Fruit fly (Drosophila melanogaster) whole organism, embryonic: Measurements from ENCODE around the gene bib.
A peak's percentile ranks its signal among the peaks of the same experiment; 100 is the strongest.

Source experiments
- ATbp ChIP-seq: fragments of 200-800 bp; sonication (Bioruptor generic); optimal IDR thresholded peaks from 2 replicates; lab custom pipeline; 2017; ENCODE audit warnings: missing biosample characterization, mild to moderate bottlenecking, missing genetic modification characterization, missing genetic modification reagents
- CG10321 ChIP-seq: fragments of 200-800 bp; sonication (Bioruptor generic); IDR thresholded peaks from 2 replicates; pipeline ENCODE4 v1.3.6; 2022; ENCODE audit warnings: missing biosample characterization, missing genetic modification characterization
- CG12071 ChIP-seq: fragments of 200-800 bp; sonication (Bioruptor generic); optimal IDR thresholded peaks from 3 replicates; lab custom pipeline; 2018; ENCODE audit warnings: missing biosample characterization, mild to moderate bottlenecking, missing genetic modification characterization
- CG12391 ChIP-seq: fragments of 200-800 bp; sonication (Bioruptor generic); optimal IDR thresholded peaks from 3 replicates; lab custom pipeline; 2018; ENCODE audit warnings: missing biosample characterization, mild to moderate bottlenecking, missing genetic modification characterization, moderate library complexity
- CG12744 ChIP-seq: fragments of 200-800 bp; sonication (Bioruptor generic); optimal IDR thresholded peaks from 2 replicates; lab custom pipeline; 2016; ENCODE audit warnings: missing biosample characterization, missing genetic modification characterization
- CG13296 ChIP-seq: fragments of 200-800 bp; sonication (Bioruptor generic); optimal IDR thresholded peaks from 3 replicates; lab custom pipeline; 2018; ENCODE audit warnings: missing biosample characterization, mild to moderate bottlenecking, missing genetic modification characterization
- CG14710 ChIP-seq: fragments of 200-800 bp; sonication (Bioruptor generic); optimal IDR thresholded peaks from 3 replicates; lab custom pipeline; 2019; ENCODE audit warnings: missing biosample characterization, mild to moderate bottlenecking, missing genetic modification characterization, moderate library complexity
- CG15696 ChIP-seq: fragments of 200-800 bp; sonication (Bioruptor generic); optimal IDR thresholded peaks from 2 replicates; lab custom pipeline; 2019; ENCODE audit warnings: missing biosample characterization, mild to moderate bottlenecking, missing genetic modification characterization, moderate library complexity
- CG17912 ChIP-seq: fragments of 200-800 bp; sonication (Bioruptor generic); optimal IDR thresholded peaks from 2 replicates; lab custom pipeline; 2018; ENCODE audit warnings: missing biosample characterization, mild to moderate bottlenecking, missing genetic modification characterization
- CG18011 ChIP-seq: fragments of 200-800 bp; sonication (Bioruptor generic); optimal IDR thresholded peaks from 2 replicates; lab custom pipeline; 2017; ENCODE audit warnings: missing biosample characterization, missing genetic modification characterization, mild to moderate bottlenecking, moderate library complexity, missing genotype
- CG3163 ChIP-seq: fragments of 200-800 bp; sonication (Bioruptor generic); optimal IDR thresholded peaks from 3 replicates; lab custom pipeline; 2016; ENCODE audit warnings: missing biosample characterization, missing genetic modification characterization
- CG34376 ChIP-seq: fragments of 200-800 bp; sonication (Bioruptor generic); optimal IDR thresholded peaks from 2 replicates; lab custom pipeline; 2018; ENCODE audit warnings: missing biosample characterization, mild to moderate bottlenecking, missing genetic modification characterization
- CG3838 ChIP-seq: fragments of 200-800 bp; sonication (Bioruptor generic); optimal IDR thresholded peaks from 3 replicates; lab custom pipeline; 2016; ENCODE audit warnings: missing biosample characterization, missing genetic modification characterization
- CG4328 ChIP-seq: fragments of 200-800 bp; sonication (Bioruptor generic); optimal IDR thresholded peaks from 3 replicates; lab custom pipeline; 2017; ENCODE audit warnings: missing biosample characterization, missing genetic modification reagents, missing genetic modification characterization
- CG4730 ChIP-seq: fragments of 200-800 bp; sonication (Bioruptor generic); IDR thresholded peaks from 2 replicates; pipeline ENCODE4 v1.3.6; 2022; ENCODE audit warnings: missing biosample characterization, missing genetic modification characterization
- CG5180 ChIP-seq: fragments of 200-800 bp; sonication (Bioruptor generic); optimal IDR thresholded peaks from 3 replicates; lab custom pipeline; 2017; ENCODE audit warnings: missing biosample characterization, missing genetic modification characterization, mild to moderate bottlenecking, moderate library complexity, missing genetic modification reagents
- CG6765 ChIP-seq: fragments of 200-800 bp; sonication (Bioruptor generic); optimal IDR thresholded peaks from 3 replicates; lab custom pipeline; 2017; ENCODE audit warnings: missing biosample characterization, mild to moderate bottlenecking, missing genetic modification characterization
- CG7928 ChIP-seq: fragments of 200-800 bp; sonication (Bioruptor generic); optimal IDR thresholded peaks from 2 replicates; lab custom pipeline; 2017; ENCODE audit warnings: missing biosample characterization, mild to moderate bottlenecking, missing genetic modification characterization
- CG8089 ChIP-seq: fragments of 200-800 bp; sonication (Bioruptor generic); optimal IDR thresholded peaks from 3 replicates; lab custom pipeline; 2016; ENCODE audit warnings: missing biosample characterization, missing genetic modification characterization
- CG8388 ChIP-seq: fragments of 200-800 bp; sonication (Bioruptor generic); optimal IDR thresholded peaks from 2 replicates; lab custom pipeline; 2019; ENCODE audit warnings: missing biosample characterization, mild to moderate bottlenecking, missing genetic modification characterization, moderate library complexity
- CG9215 ChIP-seq: fragments of 200-800 bp; sonication (Bioruptor generic); IDR thresholded peaks from 2 replicates; pipeline ENCODE4 v1.3.6; 2022; ENCODE audit warnings: missing biosample characterization, missing genetic modification characterization
- Chrac-16 ChIP-seq: fragments of 200-800 bp; sonication (Bioruptor generic); optimal IDR thresholded peaks from 3 replicates; lab custom pipeline; 2016; ENCODE audit warnings: missing biosample characterization, missing genetic modification characterization
- Doc2 ChIP-seq: fragments of 200-800 bp; sonication (Bioruptor generic); IDR thresholded peaks from 2 replicates; pipeline ENCODE4 v1.3.6; 2022; ENCODE audit warnings: missing biosample characterization, missing genetic modification characterization
- ERR ChIP-seq: fragments of 200-800 bp; sonication (Bioruptor generic); optimal IDR thresholded peaks from 2 replicates; lab custom pipeline; 2016; ENCODE audit warnings: missing biosample characterization, missing genetic modification characterization
- H15 ChIP-seq: fragments of 200-800 bp; sonication (Bioruptor generic); IDR thresholded peaks from 3 replicates; pipeline ENCODE4 v1.3.6; 2022; ENCODE audit warnings: missing biosample characterization, missing genetic modification characterization
- Hr3 ChIP-seq: fragments of 200-800 bp; sonication (Bioruptor generic); optimal IDR thresholded peaks from 3 replicates; lab custom pipeline; 2016; ENCODE audit warnings: missing biosample characterization, missing genetic modification characterization
- Hr51 ChIP-seq, 2 experiments: fragments of 200-800 bp; sonication (Bioruptor generic); optimal IDR thresholded peaks; 2 replicates in 1 of 2; 3 replicates in 1 of 2; lab custom pipeline; 2016 to 2018; ENCODE audit warnings: missing biosample characterization in 2 of 2, missing genetic modification characterization in 2 of 2, mild to moderate bottlenecking in 1 of 2, moderate library complexity in 1 of 2
- Lhr ChIP-seq: fragments of 200-800 bp; sonication (Bioruptor generic); optimal IDR thresholded peaks from 3 replicates; lab custom pipeline; 2017; ENCODE audit warnings: mild to moderate bottlenecking, missing biosample characterization, missing genetic modification reagents, missing genetic modification characterization
- Lim3 ChIP-seq: fragments of 200-800 bp; sonication (Bioruptor generic); IDR thresholded peaks from 2 replicates; pipeline ENCODE4 v1.3.6; 2022; ENCODE audit warnings: missing biosample characterization, missing genetic modification characterization
- Meics ChIP-seq: fragments of 200-800 bp; sonication (Bioruptor generic); optimal IDR thresholded peaks from 2 replicates; lab custom pipeline; 2017; ENCODE audit warnings: missing biosample characterization, mild to moderate bottlenecking, missing genetic modification characterization
- Ptx1 ChIP-seq: fragments of 200-800 bp; sonication (Bioruptor generic); IDR thresholded peaks from 2 replicates; pipeline ENCODE4 v1.3.6; 2022; ENCODE audit warnings: missing biosample characterization, missing genetic modification characterization
- bowl ChIP-seq: fragments of 200-800 bp; sonication (Bioruptor generic); IDR thresholded peaks from 2 replicates; pipeline ENCODE4 v1.3.6; 2022; ENCODE audit warnings: missing biosample characterization, missing genetic modification characterization
- btn ChIP-seq: fragments of 200-800 bp; sonication (Bioruptor generic); optimal IDR thresholded peaks from 2 replicates; lab custom pipeline; 2016; ENCODE audit warnings: missing biosample characterization, missing genetic modification characterization
- crc ChIP-seq: fragments of 200-800 bp; sonication (Bioruptor generic); optimal IDR thresholded peaks from 2 replicates; lab custom pipeline; 2016; ENCODE audit warnings: missing biosample characterization, missing genetic modification characterization
- crol ChIP-seq: fragments of 200-800 bp; sonication (Bioruptor generic); IDR thresholded peaks from 2 replicates; pipeline ENCODE4 v1.3.6; 2022; ENCODE audit warnings: missing biosample characterization, missing genetic modification characterization
- gsb ChIP-seq: fragments of 200-800 bp; sonication (Bioruptor generic); IDR thresholded peaks from 2 replicates; pipeline ENCODE4 v1.3.6; 2022; ENCODE audit warnings: missing biosample characterization, missing genetic modification characterization
- maf-S ChIP-seq: fragments of 200-800 bp; sonication (Bioruptor generic); optimal IDR thresholded peaks from 2 replicates; lab custom pipeline; 2016; ENCODE audit warnings: missing biosample characterization, missing genetic modification characterization
- pum ChIP-seq: fragments of 200-800 bp; sonication (Bioruptor generic); optimal IDR thresholded peaks from 2 replicates; lab custom pipeline; 2016; ENCODE audit warnings: missing biosample characterization, missing genetic modification characterization
- pzg ChIP-seq: fragments of 200-800 bp; sonication (Bioruptor generic); optimal IDR thresholded peaks from 3 replicates; lab custom pipeline; 2018; ENCODE audit warnings: missing biosample characterization, mild to moderate bottlenecking, missing genetic modification characterization, moderate library complexity
- salm ChIP-seq: fragments of 200-800 bp; sonication (Bioruptor generic); optimal IDR thresholded peaks from 2 replicates; lab custom pipeline; 2018; ENCODE audit warnings: missing biosample characterization, mild to moderate bottlenecking, missing genetic modification characterization
- sc ChIP-seq, 3 experiments: fragments of >200 bp in 2 of 3; fragments of 200-800 bp in 1 of 3; sonication (Bioruptor generic) in 1 of 3; optimal IDR thresholded peaks; 2 replicates in 2 of 3; 3 replicates in 1 of 3; lab custom pipeline; 2017; ENCODE audit warnings: mild to moderate bottlenecking in 1 of 3, missing biosample characterization in 1 of 3, missing genetic modification characterization in 1 of 3, missing genetic modification reagents in 1 of 3
- sd ChIP-seq: fragments of 200-800 bp; sonication (Bioruptor generic); optimal IDR thresholded peaks from 3 replicates; lab custom pipeline; 2018; ENCODE audit warnings: missing biosample characterization, mild to moderate bottlenecking, missing genetic modification characterization, moderate library complexity
- slou ChIP-seq: fragments of 200-800 bp; sonication (Bioruptor generic); optimal IDR thresholded peaks from 3 replicates; lab custom pipeline; 2016; ENCODE audit warnings: missing biosample characterization, missing genetic modification characterization
- sqz ChIP-seq: fragments of 200-800 bp; sonication (Bioruptor generic); optimal IDR thresholded peaks from 3 replicates; lab custom pipeline; 2018; ENCODE audit warnings: missing biosample characterization, mild to moderate bottlenecking, missing genetic modification characterization
- trem ChIP-seq: fragments of 200-800 bp; optimal IDR thresholded peaks from 3 replicates; lab custom pipeline; 2019; ENCODE audit warnings: missing biosample characterization, mild to moderate bottlenecking, missing genetic modification characterization, moderate library complexity
- unc-4 ChIP-seq: fragments of 200-800 bp; sonication (Bioruptor generic); IDR thresholded peaks from 2 replicates; pipeline ENCODE4 v1.3.6; 2022; ENCODE audit warnings: missing biosample characterization, missing genetic modification characterization; ENCODE audit not compliant: partially characterized antibody
- vfl ChIP-seq: fragments of 200-800 bp; sonication (Bioruptor generic); optimal IDR thresholded peaks from 2 replicates; lab custom pipeline; 2016; ENCODE audit warnings: missing biosample characterization, missing genetic modification characterization
- zfh2 ChIP-seq: fragments of 200-800 bp; sonication (Bioruptor generic); optimal IDR thresholded peaks from 2 replicates; lab custom pipeline; 2016; ENCODE audit warnings: missing biosample characterization, missing genetic modification characterization

bib gene

DNA sequence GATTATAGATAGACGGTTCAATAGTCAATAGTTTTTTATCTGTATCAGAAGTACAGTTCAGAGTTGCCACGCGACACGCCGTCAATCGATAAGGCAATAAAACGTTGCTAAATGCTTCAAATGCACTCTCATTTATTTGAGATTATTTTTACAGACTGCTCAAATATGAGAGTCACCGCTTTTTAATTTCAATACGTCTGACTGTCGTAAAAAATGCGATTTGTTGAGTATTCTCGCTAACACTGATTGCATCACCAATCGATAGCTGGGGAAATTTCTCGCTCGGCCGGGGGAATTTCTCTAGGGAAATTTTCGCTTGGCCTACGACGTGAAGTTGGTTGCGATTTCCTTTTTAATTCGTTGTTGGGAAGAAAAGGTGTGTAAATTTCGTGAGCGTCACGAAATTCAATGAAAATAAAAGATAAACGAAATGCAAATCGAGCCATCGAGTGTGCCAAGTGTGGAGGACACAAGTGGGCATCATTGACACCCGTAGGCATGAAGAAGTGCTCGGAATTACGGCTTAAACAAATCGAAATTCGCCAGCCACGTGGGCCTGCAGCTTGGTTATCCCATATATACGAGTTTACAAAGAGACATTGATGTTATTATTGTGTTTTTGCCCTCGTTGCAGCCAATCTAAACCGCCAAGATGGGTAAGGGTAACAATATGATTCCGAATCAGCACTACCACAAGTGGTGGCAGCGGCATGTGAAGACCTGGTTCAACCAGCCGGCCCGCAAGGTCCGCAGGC lies 17.3 kb upstream of the bib start, which contains the start of the genes Dref and RpL13 (continued):
- TF ChIP-seq pzg (peak; percentile 83), CG14710 (tag; lab: Kevin White, UChicago) (peak; percentile 92), maf-S (GFP tag; lab: Kevin White, UChicago) (peak; percentile 78), sd (tag; lab: Kevin White, UChicago) (peak; percentile 66), CG12391 (peak; percentile 88), vfl (GFP tag; lab: Kevin White, UChicago) (peak; percentile 65), gsb (GFP tag; lab: Robert Waterston, UW) (no peak), CG8089 (peak; percentile 73), CG17912 (GFP tag; lab: Kevin White, UChicago) (peak; percentile 96), sqz (peak; percentile 96), Meics (GFP tag; lab: Kevin White, UChicago) (peak; percentile 94), CG4328 (GFP tag; lab: Kevin White, UChicago) (peak; percentile 95), CG12071 (GFP tag; lab: Kevin White, UChicago) (peak; percentile 94), crol (GFP tag; lab: Robert Waterston, UW) (peak; percentile 43), CG10321 (GFP tag; lab: Robert Waterston, UW) (peak; percentile 63), crc (GFP tag; lab: Kevin White, UChicago) (peak; percentile 80), CG12744 (peak; percentile 80), CG8388 (peak; percentile 76), unc-4 (GFP tag; lab: Robert Waterston, UW) (peak; percentile 73), CG7928 (peak; percentile 74), Lhr (GFP tag; lab: Kevin White, UChicago) (peak; percentile 80), H15 (GFP tag; lab: Robert Waterston, UW) (peak; percentile 64; the same call in 2 of the 3 replicates), CG5180 (GFP tag; lab: Kevin White, UChicago) (peak; percentile 83), CG18011 (GFP tag; lab: Kevin White, UChicago) (peak; percentile 85), Chrac-16 (peak; percentile 58), CG3163 (GFP tag; lab: Kevin White, UChicago) (peak; percentile 70), Ptx1 (GFP tag; lab: Robert Waterston, UW) (peak; percentile 69), btn (peak; percentile 73), trem (tag; lab: Kevin White, UChicago) (peak; percentile 85), sc (optimal IDR thresholded peaks at IDR 0.05; lab: Kevin White, UChicago) (no peak), sc (GFP tag; optimal IDR thresholded peaks at IDR 0.05; lab: Kevin White, UChicago) (peak; percentile 74), CG34376 (GFP tag; lab: Kevin White, UChicago) (peak; percentile 99), CG6765 (GFP tag; lab: Kevin White, UChicago) (peak; percentile 98), ATbp (GFP tag; lab: Kevin White, UChicago) (peak; percentile 86), pum (GFP tag; lab: Kevin White, UChicago) (peak; percentile 67), CG13296 (peak; percentile 97), CG3838 (GFP tag; lab: Kevin White, UChicago) (peak; percentile 71), Hr3 (GFP tag; lab: Kevin White, UChicago) (peak; percentile 55), Doc2 (GFP tag; lab: Robert Waterston, UW) (no peak), Lim3 (GFP tag; lab: Robert Waterston, UW) (no peak), salm (tag; lab: Kevin White, UChicago) (peak; percentile 84), zfh2 (GFP tag; lab: Kevin White, UChicago) (peak; percentile 83), Hr51 (GFP tag; optimal IDR thresholded peaks at IDR 0.05; lab: Kevin White, UChicago) (peak; percentile 81 to 88), CG15696 (tag; lab: Kevin White, UChicago) (peak; percentile 55), CG9215 (peak; percentile 61), ERR (peak; percentile 74), bowl (GFP tag; lab: Robert Waterston, UW) (0 out of 2 replicates have a peak, but pooled peaks have one; percentile 32), slou (GFP tag; lab: Kevin White, UChicago) (peak; percentile 21), CG4730 (GFP tag; lab: Robert Waterston, UW) (no peak; the same call in 1 of the 2 replicates)
